Worm (Caenorhabditis elegans) whole organism, L2 larva: Measurements from ENCODE around the gene Y70C5C.1.
"Not testable (repeated sequence)": the region's sequence is repeated elsewhere in the genome, so short reads cannot be mapped to it uniquely, and the experiment has no call there.

Source experiments
- C34F6.9 ChIP-seq: fragments of 150-350 bp; optimal IDR thresholded peaks from 2 replicates; lab custom pipeline; 2014; ENCODE audit warnings: missing biosample characterization, missing genetic modification characterization
- F13H6.1 ChIP-seq: sonication (generic microtip); optimal IDR thresholded peaks from 2 replicates; lab custom pipeline; 2016; ENCODE audit warnings: missing genetic modification characterization, missing compliant biosample characterization
- R02D3.7 ChIP-seq: fragments of 150-350 bp; optimal IDR thresholded peaks from 2 replicates; lab custom pipeline; 2014; ENCODE audit warnings: missing biosample characterization, missing genetic modification characterization
- Y55F3AM.14 ChIP-seq: fragments of 200-800 bp; sonication (Bioruptor generic); optimal IDR thresholded peaks from 2 replicates; lab custom pipeline; 2018; ENCODE audit warnings: mild to moderate bottlenecking, missing genetic modification characterization, missing compliant biosample characterization
- ZK546.5 ChIP-seq: sonication (generic microtip); optimal IDR thresholded peaks from 2 replicates; lab custom pipeline; 2017; ENCODE audit warnings: missing biosample characterization, missing genetic modification characterization
- aly-2 ChIP-seq: fragments of 150-350 bp; optimal IDR thresholded peaks from 2 replicates; lab custom pipeline; 2014; ENCODE audit warnings: missing biosample characterization, missing genetic modification characterization
- ama-1 ChIP-seq: fragments of 150-350 bp; optimal IDR thresholded peaks from 2 replicates; lab custom pipeline; 2018; ENCODE audit warnings: inconsistent platforms
- blmp-1 ChIP-seq: sonication (generic microtip); optimal IDR thresholded peaks from 2 replicates; lab custom pipeline; 2017; ENCODE audit warnings: missing genetic modification characterization, mild to moderate bottlenecking, missing compliant biosample characterization, antibody characterized with exemption, moderate library complexity; ENCODE audit not compliant: insufficient read depth
- ceh-16 ChIP-seq: fragments of 150-350 bp; optimal IDR thresholded peaks from 2 replicates; lab custom pipeline; 2014; ENCODE audit warnings: missing biosample characterization, missing genetic modification characterization
- elt-3 ChIP-seq: sonication (generic microtip); optimal IDR thresholded peaks from 2 replicates; lab custom pipeline; 2017; ENCODE audit warnings: missing biosample characterization, missing genetic modification characterization
- fos-1 ChIP-seq: fragments of 150-350 bp; optimal IDR thresholded peaks from 2 replicates; lab custom pipeline; 2014; ENCODE audit warnings: missing biosample characterization, missing genetic modification characterization
- lin-39 ChIP-seq: fragments of 150-350 bp; optimal IDR thresholded peaks from 2 replicates; lab custom pipeline; 2014; ENCODE audit warnings: missing biosample characterization, missing genetic modification reagents, missing genetic modification characterization
- lsy-2 ChIP-seq, 2 experiments: fragments of 150-350 bp in 1 of 2; sonication (generic microtip) in 1 of 2; optimal IDR thresholded peaks; 2 replicates each; lab custom pipeline; 2014 to 2017; ENCODE audit warnings: missing biosample characterization in 2 of 2, missing genetic modification characterization in 2 of 2
- mab-5 ChIP-seq: fragments of 150-350 bp; optimal IDR thresholded peaks from 2 replicates; lab custom pipeline; 2014; ENCODE audit warnings: missing biosample characterization, missing genetic modification characterization
- mbf-1 ChIP-seq: sonication (generic microtip); optimal IDR thresholded peaks from 2 replicates; lab custom pipeline; 2017; ENCODE audit warnings: missing biosample characterization, missing genetic modification characterization
- mdl-1 ChIP-seq, 2 experiments: fragments of 150-350 bp in 1 of 2; sonication (generic microtip) in 1 of 2; optimal IDR thresholded peaks; 2 replicates each; lab custom pipeline; 2017; ENCODE audit warnings: missing biosample characterization in 2 of 2, missing genetic modification characterization in 2 of 2
- nhr-11 ChIP-seq: fragments of 150-350 bp; optimal IDR thresholded peaks from 2 replicates; lab custom pipeline; 2014; ENCODE audit warnings: missing biosample characterization, missing genetic modification characterization
- nhr-12 ChIP-seq: fragments of 150-350 bp; optimal IDR thresholded peaks from 2 replicates; lab custom pipeline; 2014; ENCODE audit warnings: missing biosample characterization, missing genetic modification characterization
- nhr-129 ChIP-seq: fragments of 150-350 bp; optimal IDR thresholded peaks from 2 replicates; lab custom pipeline; 2014; ENCODE audit warnings: missing biosample characterization, missing genetic modification characterization
- nhr-23 ChIP-seq: fragments of 150-350 bp; optimal IDR thresholded peaks from 2 replicates; lab custom pipeline; 2014; ENCODE audit warnings: missing biosample characterization, missing genetic modification reagents, missing genetic modification characterization
- nhr-25 ChIP-seq: fragments of 150-350 bp; sonication (generic microtip); optimal IDR thresholded peaks from 3 replicates; lab custom pipeline; 2014; ENCODE audit warnings: missing biosample characterization, missing genetic modification characterization
- nhr-6 ChIP-seq: fragments of 150-350 bp; optimal IDR thresholded peaks from 2 replicates; lab custom pipeline; 2014; ENCODE audit warnings: missing biosample characterization, missing genetic modification characterization
- nhr-77 ChIP-seq: fragments of 150-350 bp; optimal IDR thresholded peaks from 2 replicates; lab custom pipeline; 2014; ENCODE audit warnings: missing biosample characterization, missing genetic modification characterization
- peb-1 ChIP-seq: fragments of 150-350 bp; optimal IDR thresholded peaks from 2 replicates; lab custom pipeline; 2014; ENCODE audit warnings: missing biosample characterization, missing genetic modification characterization
- sem-4 ChIP-seq: fragments of 150-350 bp; optimal IDR thresholded peaks from 2 replicates; lab custom pipeline; 2014; ENCODE audit warnings: missing biosample characterization, missing genetic modification reagents, missing genetic modification characterization
- skn-1 ChIP-seq: sonication (generic microtip); optimal IDR thresholded peaks from 2 replicates; lab custom pipeline; 2017; ENCODE audit warnings: missing biosample characterization, missing genetic modification characterization
- sma-9 ChIP-seq, 2 experiments: fragments of 150-350 bp in 1 of 2; sonication (generic microtip) in 1 of 2; optimal IDR thresholded peaks; 2 replicates each; lab custom pipeline; 2014 to 2016; ENCODE audit warnings: missing genetic modification characterization in 2 of 2, mild to moderate bottlenecking in 1 of 2, missing biosample characterization in 1 of 2, missing compliant biosample characterization in 1 of 2, missing genetic modification reagents in 1 of 2, moderate library complexity in 1 of 2
- unc-55 ChIP-seq: fragments of 150-350 bp; sonication (generic microtip); optimal IDR thresholded peaks from 3 replicates; lab custom pipeline; 2014; ENCODE audit warnings: missing biosample characterization, missing genetic modification reagents, missing genetic modification characterization
- ztf-1 ChIP-seq: fragments of 200-800 bp; sonication (Bioruptor generic); conservative IDR thresholded peaks from 2 replicates; pipeline ENCODE4 v1.3.6; 2022; ENCODE audit warnings: missing genetic modification characterization, missing compliant biosample characterization
- ztf-11 ChIP-seq: sonication (generic microtip); optimal IDR thresholded peaks from 2 replicates; lab custom pipeline; 2017; ENCODE audit warnings: missing biosample characterization, missing genetic modification characterization

Y70C5C.1 gene

ce11 chrV:16699752-16700259, at the start of gene Y70C5C.1:
Y70C5C.1 (plus strand) TSS chrV:16700209.
- TF ChIP-seq C34F6.9 (tag; lab: Kevin White, UChicago) (no peak), F13H6.1 (tag; lab: Kevin White, UChicago) (no peak), elt-3 (tag; lab: Kevin White, UChicago) (no peak)

DNA sequence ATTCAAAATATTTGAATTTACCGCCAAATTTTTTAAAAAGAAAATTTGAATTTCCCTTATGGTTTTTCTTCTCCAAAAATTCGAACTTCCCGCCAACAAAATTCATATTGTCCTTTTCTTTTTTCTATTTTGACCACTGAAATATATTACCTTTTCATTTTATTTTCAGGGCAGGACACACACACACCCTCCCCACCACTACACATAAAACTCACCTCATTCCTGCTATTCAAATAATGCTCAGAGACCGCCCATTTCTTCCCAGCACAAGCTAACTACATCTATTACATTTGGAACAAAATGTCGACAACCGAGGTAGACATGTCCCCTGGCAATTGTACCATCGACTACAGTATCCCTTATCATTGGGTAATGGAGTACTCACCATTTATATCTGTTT, 45.8 kb upstream of the Y70C5C.1 start, which contains the start of gene W06G6.15:
W06G6.15 (plus strand) TSS at position 301 of the 400 bp plus-strand sequence.
- not testable (repeated sequence) for TF ChIP-seq nhr-77; aly-2 (tag; lab: Kevin White, UChicago); ztf-1 (GFP tag; lab: Robert Waterston, UW)
- TF ChIP-seq, all 48 proteins: peak for 0; not testable (repeated sequence) for 48

DNA sequence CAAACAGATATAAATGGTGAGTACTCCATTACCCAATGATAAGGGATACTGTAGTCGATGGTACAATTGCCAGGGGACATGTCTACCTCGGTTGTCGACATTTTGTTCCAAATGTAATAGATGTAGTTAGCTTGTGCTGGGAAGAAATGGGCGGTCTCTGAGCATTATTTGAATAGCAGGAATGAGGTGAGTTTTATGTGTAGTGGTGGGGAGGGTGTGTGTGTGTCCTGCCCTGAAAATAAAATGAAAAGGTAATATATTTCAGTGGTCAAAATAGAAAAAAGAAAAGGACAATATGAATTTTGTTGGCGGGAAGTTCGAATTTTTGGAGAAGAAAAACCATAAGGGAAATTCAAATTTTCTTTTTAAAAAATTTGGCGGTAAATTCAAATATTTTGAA, 39.2 kb upstream of the Y70C5C.1 start, which contains the start of gene Y70C5B.2:
Y70C5B.2 (minus strand) TSS at position 101 of the 400 bp plus-strand sequence.
- not testable (repeated sequence) for TF ChIP-seq Y55F3AM.14 (GFP tag; lab: Kevin White, UChicago); skn-1 (tag; lab: Kevin White, UChicago); nhr-25 (tag; lab: Kevin White, UChicago)

ce11 chrV:16666647-16667046, 33.4 kb upstream of the Y70C5C.1 start, which contains the start of gene F14F8.14:
F14F8.14 (minus strand) TSS chrV:16666747.
- TF ChIP-seq ama-1 (lab: Kevin White, UChicago): no peak

ce11 chrV:16668473-16668872, 31.5 kb upstream of the Y70C5C.1 start, which contains the start of gene F14F8.9:
F14F8.9 (minus strand) TSS chrV:16668573.
- TF ChIP-seq nhr-12 (tag; lab: Kevin White, UChicago) (no peak), R02D3.7 (tag; lab: Kevin White, UChicago) (no peak), lin-39 (tag; lab: Kevin White, UChicago) (no peak), ZK546.5 (no peak)

DNA sequence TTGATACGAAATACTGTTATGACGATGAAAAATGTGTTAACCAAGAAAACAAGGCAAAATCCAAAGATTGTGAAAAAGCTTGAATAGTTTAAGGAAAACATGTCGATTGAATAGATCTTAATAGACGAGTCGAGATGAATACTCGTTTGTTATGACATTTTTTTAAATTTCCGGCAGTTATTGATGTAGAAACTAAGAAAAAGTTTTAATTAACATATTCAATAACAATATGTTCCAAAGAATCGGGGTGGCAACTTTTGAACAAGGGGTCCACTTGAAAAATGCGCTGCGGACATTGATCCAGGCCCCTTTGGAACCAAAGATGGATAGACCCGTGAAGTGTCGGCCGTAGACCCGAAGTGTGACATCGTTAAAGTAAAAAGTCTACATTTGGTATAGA, 28.8 kb upstream of the Y70C5C.1 start, which contains the start of gene str-61:
str-61 (minus strand) TSS at position 101 of the 400 bp plus-strand sequence.
- TF ChIP-seq nhr-6 (tag; lab: Kevin White, UChicago): no peak
- TF ChIP-seq nhr-23 (tag; lab: Kevin White, UChicago): no peak

DNA sequence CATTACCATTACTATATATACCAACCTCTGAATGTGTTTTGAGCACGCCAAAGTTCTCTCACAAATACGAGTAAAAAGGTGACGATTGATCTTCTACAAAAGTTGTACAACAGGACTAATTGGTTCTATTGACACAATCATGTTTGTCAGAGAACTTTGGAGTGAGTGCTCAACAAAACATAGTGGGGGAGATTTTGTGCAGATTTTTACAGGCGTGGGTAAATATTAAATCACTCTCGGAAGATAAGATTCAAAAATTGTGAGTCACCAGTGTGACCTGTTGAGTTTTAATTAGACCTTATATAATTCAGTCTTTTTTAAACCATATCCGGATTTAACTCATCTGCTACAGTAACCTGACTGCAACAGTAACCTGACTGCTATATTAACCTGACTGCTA, 27.8 kb upstream of the Y70C5C.1 start, which contains the start of gene F14F8.8:
F14F8.8 (minus strand) TSS at position 101 of the 400 bp plus-strand sequence.
- TF ChIP-seq ceh-16 (tag; lab: Kevin White, UChicago) (no peak), ztf-11 (no peak), nhr-11 (tag; lab: Kevin White, UChicago) (no peak), blmp-1 (tag; lab: Kevin White, UChicago) (no peak), skn-1 (tag; lab: Kevin White, UChicago) (no peak), unc-55 (GFP tag; lab: Kevin White, UChicago) (no peak), lin-39 (tag; lab: Kevin White, UChicago) (no peak), fos-1 (no peak), nhr-129 (tag; lab: Kevin White, UChicago) (no peak)

- TF ChIP-seq mab-5 (tag; lab: Kevin White, UChicago): no peak
- TF ChIP-seq mbf-1: no peak
- no peak for TF ChIP-seq nhr-6 (tag; lab: Kevin White, UChicago)
- TF ChIP-seq peb-1 (tag; lab: Kevin White, UChicago): no peak
- TF ChIP-seq nhr-77: no peak
- TF ChIP-seq F13H6.1 (tag; lab: Kevin White, UChicago): no peak
- no peak for TF ChIP-seq sma-9 (GFP tag; optimal IDR thresholded peaks at IDR 0.05; lab: Kevin White, UChicago)
- TF ChIP-seq sma-9 (tag; optimal IDR thresholded peaks at IDR 0.05; lab: Kevin White, UChicago): no peak
- TF ChIP-seq nhr-12 (tag; lab: Kevin White, UChicago): no peak
- no peak for TF ChIP-seq lsy-2 (tag; optimal IDR thresholded peaks at IDR 0.05; lab: Kevin White, UChicago)
- no peak for TF ChIP-seq nhr-25 (tag; lab: Kevin White, UChicago)
- no peak for TF ChIP-seq sem-4 (tag; lab: Kevin White, UChicago)
- TF ChIP-seq fos-1: no peak
- TF ChIP-seq R02D3.7 (tag; lab: Kevin White, UChicago): no peak
- no peak for TF ChIP-seq nhr-129 (tag; lab: Kevin White, UChicago)
- no peak for TF ChIP-seq mdl-1 (tag; optimal IDR thresholded peaks at IDR 0.05; lab: Kevin White, UChicago)
- TF ChIP-seq blmp-1 (tag; lab: Kevin White, UChicago): no peak
- TF ChIP-seq, all 48 proteins: peak for 0
Measured at ce11 chrV:16674399-16674798, 25.6 kb upstream of the Y70C5C.1 start.
